Worm (Caenorhabditis elegans) whole organism, L4 larva: Measurements from ENCODE around the gene srh-235.

Experiments used
- F10B5.3 ChIP-seq: sonication (generic microtip); optimal IDR thresholded peaks from 2 replicates; lab custom pipeline; 2016; ENCODE audit warnings: mild to moderate bottlenecking, missing genetic modification characterization, missing compliant biosample characterization
- ama-1 ChIP-seq: fragments of 150-350 bp; optimal IDR thresholded peaks from 2 replicates; lab custom pipeline; 2014; ENCODE audit warnings: inconsistent platforms, mixed read lengths
- ceh-62 ChIP-seq: sonication (generic microtip); optimal IDR thresholded peaks from 2 replicates; lab custom pipeline; 2017; ENCODE audit warnings: missing biosample characterization, missing genetic modification characterization
- dpl-1 ChIP-seq: fragments of 150-350 bp; optimal IDR thresholded peaks from 2 replicates; lab custom pipeline; 2014; ENCODE audit warnings: missing biosample characterization, missing genetic modification reagents, missing genetic modification characterization
- fkh-10 ChIP-seq: fragments of 150-350 bp; optimal IDR thresholded peaks from 2 replicates; lab custom pipeline; 2014; ENCODE audit warnings: missing biosample characterization, missing genetic modification reagents, missing genetic modification characterization
- lsy-2 ChIP-seq, 2 experiments: fragments of 150-350 bp in 1 of 2; sonication (generic microtip) in 1 of 2; optimal IDR thresholded peaks; 2 replicates each; lab custom pipeline; 2014 to 2017; ENCODE audit warnings: missing biosample characterization in 2 of 2, missing genetic modification characterization in 2 of 2
- mdl-1 ChIP-seq, 2 experiments: fragments of 150-350 bp in 1 of 2; sonication (generic microtip) in 1 of 2; optimal IDR thresholded peaks; 2 replicates each; lab custom pipeline; 2014 to 2017; ENCODE audit warnings: missing biosample characterization in 2 of 2, missing genetic modification characterization in 2 of 2
- mdt-29 ChIP-seq: fragments of 200-800 bp; sonication (Bioruptor generic); IDR thresholded peaks from 2 replicates; pipeline ENCODE4 v1.3.6; 2022; ENCODE audit warnings: missing genetic modification reagents, missing genetic modification characterization, missing compliant biosample characterization
- nhr-10 ChIP-seq: fragments of 150-350 bp; optimal IDR thresholded peaks from 2 replicates; lab custom pipeline; 2014; ENCODE audit warnings: missing biosample characterization, missing genetic modification characterization
- nhr-237 ChIP-seq: sonication (generic microtip); optimal IDR thresholded peaks from 2 replicates; lab custom pipeline; 2017; ENCODE audit warnings: missing biosample characterization, missing genetic modification characterization
- nhr-28 ChIP-seq: fragments of 150-350 bp; optimal IDR thresholded peaks from 2 replicates; lab custom pipeline; 2014; ENCODE audit warnings: missing biosample characterization, missing genetic modification characterization
- pha-4 ChIP-seq, 2 experiments: fragments of 150-350 bp in 1 of 2; fragments of 200-800 bp in 1 of 2; sonication (Bioruptor generic) in 1 of 2; IDR thresholded peaks in 1 of 2; optimal IDR thresholded peaks in 1 of 2; 2 replicates each; pipeline versions ENCODE4 v1.3.6 to Lab custom; 2014 to 2022; ENCODE audit warnings: missing genetic modification characterization in 2 of 2, missing genetic modification reagents in 2 of 2, missing biosample characterization in 1 of 2, missing compliant biosample characterization in 1 of 2
- unc-39 ChIP-seq: sonication (generic microtip); optimal IDR thresholded peaks from 2 replicates; lab custom pipeline; 2017; ENCODE audit warnings: missing biosample characterization, missing genetic modification characterization
- unc-62 ChIP-seq, 3 experiments: fragments of 150-350 bp in 1 of 3; sonication (generic microtip); optimal IDR thresholded peaks in 2 of 3; peaks in 1 of 3; 1 replicate in 1 of 3; 2 replicates in 2 of 3; lab custom pipeline; 2014 to 2017; ENCODE audit warnings: missing biosample characterization in 3 of 3, missing genetic modification characterization in 3 of 3, missing genetic modification reagents in 3 of 3, missing genotype in 1 of 3

DNA sequence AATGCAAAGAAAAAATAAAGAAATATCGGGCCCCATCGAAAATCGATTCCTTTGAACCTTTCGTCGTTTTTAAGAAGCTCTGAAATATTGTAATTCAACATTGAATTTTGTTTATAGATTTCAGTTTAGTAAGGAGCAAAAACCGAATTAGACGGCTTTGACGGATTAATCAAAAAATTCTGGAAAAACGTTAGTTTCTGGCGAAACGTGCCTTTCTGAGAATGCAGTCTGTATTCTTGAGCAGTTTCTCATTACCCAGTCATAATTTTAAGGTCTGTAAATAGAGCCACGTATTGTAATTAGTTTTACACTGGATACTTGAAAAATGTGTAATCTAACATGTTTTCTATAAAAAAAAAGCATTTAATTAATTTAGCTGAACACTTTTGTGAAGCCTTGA lies 11.4 kb downstream of the srh-235 start, which contains the start of gene srz-48:
- no peak for TF ChIP-seq fkh-10 (GFP tag; lab: Kevin White, UChicago)
- TF ChIP-seq unc-62 (GFP tag; optimal IDR thresholded peaks at IDR 0.05 in 1 of 2; lab: Kevin White, UChicago): no peak
- TF ChIP-seq unc-62 (tag; optimal IDR thresholded peaks at IDR 0.05; lab: Kevin White, UChicago): no peak
- TF ChIP-seq mdt-29 (GFP tag; lab: Robert Waterston, UW): no peak
- TF ChIP-seq dpl-1 (GFP tag; lab: Kevin White, UChicago): no peak
- no peak for TF ChIP-seq mdl-1 (tag; optimal IDR thresholded peaks at IDR 0.05; lab: Kevin White, UChicago)
- no peak for TF ChIP-seq lsy-2 (tag; optimal IDR thresholded peaks at IDR 0.05; lab: Kevin White, UChicago)
- no peak for TF ChIP-seq nhr-237 (tag; lab: Kevin White, UChicago)
- TF ChIP-seq unc-39 (tag; lab: Kevin White, UChicago): no peak
- no peak for TF ChIP-seq nhr-28 (tag; lab: Kevin White, UChicago)
- no peak for TF ChIP-seq ama-1 (lab: Kevin White, UChicago)
- TF ChIP-seq F10B5.3 (tag; lab: Kevin White, UChicago): no peak
- no peak for TF ChIP-seq nhr-10 (tag; lab: Kevin White, UChicago)
- TF ChIP-seq pha-4 (GFP tag; IDR thresholded peaks at IDR 0.05; lab: Robert Waterston, UW): no peak
- TF ChIP-seq pha-4 (tag; optimal IDR thresholded peaks at IDR 0.05; lab: Kevin White, UChicago): no peak
- no peak for TF ChIP-seq ceh-62 (tag; lab: Kevin White, UChicago)
